Worm (Caenorhabditis elegans) whole organism, L4/young adult: Measurements from ENCODE around the gene F35F10.7.

Experiments used
- dao-5 ChIP-seq: sonication (generic microtip); optimal IDR thresholded peaks from 2 replicates; lab custom pipeline; 2016; ENCODE audit warnings: missing genotype, missing genetic modification characterization, moderate library complexity, missing compliant biosample characterization
- him-1 ChIP-seq: sonication (generic microtip); optimal IDR thresholded peaks from 2 replicates; lab custom pipeline; 2016; ENCODE audit warnings: missing genotype, missing genetic modification reagents, missing genetic modification characterization, missing compliant biosample characterization

- TF ChIP-seq dao-5 (tag; lab: Kevin White, UChicago), result no peak
- TF ChIP-seq him-1 (tag; lab: Kevin White, UChicago), result no peak
Observed at ce11 chrV:3241175-3241574, 46.1 kb downstream of the F35F10.7 start, which contains the start of gene srj-11.
